Worm (Caenorhabditis elegans): Measurements from ENCODE around the gene srr-6.

DNA sequence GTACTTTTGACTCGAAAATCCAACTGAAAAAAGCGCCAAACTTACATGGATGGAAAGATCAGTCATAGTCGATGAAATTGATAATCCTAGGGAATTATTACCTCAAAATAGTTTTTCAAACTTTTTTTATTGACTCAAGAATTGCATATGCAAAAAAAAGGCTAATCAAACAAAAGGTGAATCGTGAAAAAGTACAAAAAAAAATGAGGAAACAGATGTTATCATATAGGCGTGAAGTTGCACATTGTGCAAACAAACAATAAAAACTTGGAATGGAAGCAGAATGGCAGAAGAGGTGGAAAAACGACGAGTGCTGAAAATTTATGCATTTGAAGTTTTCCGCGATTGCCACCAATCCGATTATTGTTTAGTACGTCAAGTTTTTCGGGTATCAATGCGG is 33.5 kb downstream of the srr-6 start, which contains the start of gene exc-14:
- TF ChIP-seq unc-62 (GFP tag; optimal IDR thresholded peaks at IDR 0.05 in 1 of 2) (no peak), unc-62 (tag; optimal IDR thresholded peaks at IDR 0.05) (no peak), egl-27 (tag; optimal IDR thresholded peaks at IDR 0.05) (no peak), ztf-11 (tag; optimal IDR thresholded peaks at IDR 0.05) (no peak), nhr-25 (tag; optimal IDR thresholded peaks at IDR 0.05; ENCODE audit: borderline replicate concordance, insufficient read depth) (no peak), daf-12 (tag; optimal IDR thresholded peaks at IDR 0.05) (no peak), nhr-48 (tag; optimal IDR thresholded peaks at IDR 0.05) (no peak)
